Fruit fly (Drosophila melanogaster): Measurements from ENCODE around the gene CG12974.

DNA sequence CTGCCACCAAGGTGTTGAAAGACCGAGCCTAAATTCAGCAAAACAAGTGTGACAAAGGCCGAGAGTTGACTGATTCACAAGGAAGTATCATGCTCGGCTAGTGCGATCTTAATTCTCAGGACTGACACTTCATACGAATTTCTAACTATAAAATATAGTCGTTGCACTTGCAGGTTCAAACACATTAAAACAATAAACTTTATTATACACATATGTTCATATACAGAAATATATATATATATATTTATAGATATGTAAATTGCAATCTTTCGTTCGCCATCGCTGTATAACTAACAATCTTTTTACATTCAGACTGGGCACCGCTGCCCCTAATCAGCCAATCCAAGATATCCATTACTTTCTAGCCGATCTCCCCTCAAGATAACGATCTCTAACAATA is 15.3 kb downstream of the CG12974 start, which contains the start of gene CG9389:
- TF ChIP-seq fkh (GFP tag; optimal IDR thresholded peaks at IDR 0.05) (no peak), CG16779 (tag; optimal IDR thresholded peaks at IDR 0.05) (no peak), dac (GFP tag; optimal IDR thresholded peaks at IDR 0.05) (no peak)

Data from whole organism, prepupa.